Worm (Caenorhabditis elegans): ENCODE measurements around the gene C01G10.14.
A peak's percentile ranks its signal among the peaks of the same experiment; 100 is the strongest.

The C01G10.14 gene

ce11 chrV:15065068-15065744, 40.5 kb downstream of the C01G10.14 start, which contains the start of gene C25D7.9 (continued):
- TF ChIP-seq gei-8 (GFP tag; optimal IDR thresholded peaks at IDR 0.05): no peak
- TF ChIP-seq pha-4 (GFP tag; IDR thresholded peaks at IDR 0.05): no peak
- no peak for TF ChIP-seq pha-4 (tag; optimal IDR thresholded peaks at IDR 0.05)
- no peak for TF ChIP-seq nhr-11 (tag; optimal IDR thresholded peaks at IDR 0.05)
- TF ChIP-seq dmd-8 (GFP tag; IDR thresholded peaks at IDR 0.05): no peak
- no peak for TF ChIP-seq spr-1 (tag; optimal IDR thresholded peaks at IDR 0.05)
- TF ChIP-seq nhr-28 (tag; optimal IDR thresholded peaks at IDR 0.05): no peak
- no peak for TF ChIP-seq ceh-44 (GFP tag; IDR thresholded peaks at IDR 0.05)
- TF ChIP-seq nhr-237 (tag; optimal IDR thresholded peaks at IDR 0.05): no peak
- no peak for TF ChIP-seq fos-1 (tag; optimal IDR thresholded peaks at IDR 0.05)
- TF ChIP-seq lin-15B (tag; optimal IDR thresholded peaks at IDR 0.05): no peak
- peak; percentile 53 for TF ChIP-seq mes-2 (tag; optimal IDR thresholded peaks at IDR 0.05; ENCODE audit: poor library complexity, severe bottlenecking)
- no peak for TF ChIP-seq unc-130 (GFP tag; optimal IDR thresholded peaks at IDR 0.05)
- no peak for TF ChIP-seq ztf-7 (tag; optimal IDR thresholded peaks at IDR 0.05)
- TF ChIP-seq Y105C5A.15 (GFP tag; IDR thresholded peaks at IDR 0.05): no peak
- no peak for TF ChIP-seq madf-9 (GFP tag; conservative IDR thresholded peaks at IDR 0.05)
- no peak for TF ChIP-seq mdt-29 (GFP tag; IDR thresholded peaks at IDR 0.05)
- peak; percentile 49; the same call in 1 of the 2 replicates for TF ChIP-seq dmd-9 (GFP tag; IDR thresholded peaks at IDR 0.05)
- TF ChIP-seq T20F7.1 (GFP tag; optimal IDR thresholded peaks at IDR 0.05): no peak
- no peak for TF ChIP-seq lin-39 (tag; optimal IDR thresholded peaks at IDR 0.05)
- no peak for TF ChIP-seq F26F4.8 (GFP tag; conservative IDR thresholded peaks at IDR 0.05)
- TF ChIP-seq ceh-82 (tag; optimal IDR thresholded peaks at IDR 0.05): no peak
- TF ChIP-seq F10B5.3 (tag; optimal IDR thresholded peaks at IDR 0.05): no peak
- no peak for TF ChIP-seq saeg-2 (GFP tag; IDR thresholded peaks at IDR 0.05)
- no peak for TF ChIP-seq ZK546.5 (tag; optimal IDR thresholded peaks at IDR 0.05)
- no peak for TF ChIP-seq daf-8 (GFP tag; IDR thresholded peaks at IDR 0.05)
- TF ChIP-seq nhr-6 (tag; optimal IDR thresholded peaks at IDR 0.05): peak; percentile 60
- no peak for TF ChIP-seq daf-16 (GFP tag; optimal IDR thresholded peaks at IDR 0.05)
- TF ChIP-seq daf-16 (tag; optimal IDR thresholded peaks at IDR 0.05): no peak
- TF ChIP-seq fkh-10 (GFP tag; optimal IDR thresholded peaks at IDR 0.05): no peak
- no peak for TF ChIP-seq unc-39 (tag; optimal IDR thresholded peaks at IDR 0.05)
- TF ChIP-seq vab-7 (GFP tag; IDR thresholded peaks at IDR 0.05): no peak
- TF ChIP-seq D1046.2 (GFP tag; IDR thresholded peaks at IDR 0.05): no peak
- no peak for TF ChIP-seq mdl-1 (tag; optimal IDR thresholded peaks at IDR 0.05)
- TF ChIP-seq egl-43 (GFP tag; IDR thresholded peaks at IDR 0.05): 0 out of 2 replicates have a peak, but pooled peaks have one; percentile 34
- TF ChIP-seq rbr-2 (tag; optimal IDR thresholded peaks at IDR 0.05): peak; percentile 15
- peak; percentile 26 for TF ChIP-seq dve-1 (tag; optimal IDR thresholded peaks at IDR 0.05; ENCODE audit: insufficient read depth)
- TF ChIP-seq ces-1 (GFP tag; optimal IDR thresholded peaks at IDR 0.05): no peak
- TF ChIP-seq nhr-25 (tag; optimal IDR thresholded peaks at IDR 0.05; ENCODE audit: borderline replicate concordance, insufficient read depth): no peak
- TF ChIP-seq skn-1 (tag; optimal IDR thresholded peaks at IDR 0.05): no peak
- TF ChIP-seq daf-19 (GFP tag; conservative IDR thresholded peaks at IDR 0.05): no peak
- no peak for TF ChIP-seq unc-62 (GFP tag; optimal IDR thresholded peaks at IDR 0.05 in 1 of 2)
- TF ChIP-seq unc-62 (tag; optimal IDR thresholded peaks at IDR 0.05): no peak
- no peak for TF ChIP-seq pqm-1 (tag; optimal IDR thresholded peaks at IDR 0.05)
- no peak for TF ChIP-seq egl-27 (tag; optimal IDR thresholded peaks at IDR 0.05)
- no peak for TF ChIP-seq attf-4 (tag; optimal IDR thresholded peaks at IDR 0.05)
- no peak for TF ChIP-seq daf-12 (tag; optimal IDR thresholded peaks at IDR 0.05)
- peak; percentile 7; the same call in 1 of the 2 replicates for TF ChIP-seq dmd-6 (GFP tag; IDR thresholded peaks at IDR 0.05)
- TF ChIP-seq zip-2 (tag; optimal IDR thresholded peaks at IDR 0.05): no peak
- no peak for TF ChIP-seq nhr-111 (GFP tag; optimal IDR thresholded peaks at IDR 0.05)
- no peak for TF ChIP-seq Y75B8A.6 (GFP tag; IDR thresholded peaks at IDR 0.05)
- TF ChIP-seq cey-2 (tag; optimal IDR thresholded peaks at IDR 0.05; ENCODE audit: borderline replicate concordance, insufficient read depth): no peak
